Worm (Caenorhabditis elegans) whole organism, L2 larva: ENCODE data around the gene ZK899.2.

ENCODE experiments used
- C34F6.9 ChIP-seq: fragments of 150-350 bp; optimal IDR thresholded peaks from 2 replicates; lab custom pipeline; 2014; ENCODE audit warnings: missing biosample characterization, missing genetic modification characterization
- F13H6.1 ChIP-seq: sonication (generic microtip); optimal IDR thresholded peaks from 2 replicates; lab custom pipeline; 2016; ENCODE audit warnings: missing genetic modification characterization, missing compliant biosample characterization
- Y55F3AM.14 ChIP-seq: fragments of 200-800 bp; sonication (Bioruptor generic); optimal IDR thresholded peaks from 2 replicates; lab custom pipeline; 2018; ENCODE audit warnings: mild to moderate bottlenecking, missing genetic modification characterization, missing compliant biosample characterization
- ZK546.5 ChIP-seq: sonication (generic microtip); optimal IDR thresholded peaks from 2 replicates; lab custom pipeline; 2017; ENCODE audit warnings: missing biosample characterization, missing genetic modification characterization
- aly-2 ChIP-seq: fragments of 150-350 bp; optimal IDR thresholded peaks from 2 replicates; lab custom pipeline; 2014; ENCODE audit warnings: missing biosample characterization, missing genetic modification characterization
- ama-1 ChIP-seq: fragments of 150-350 bp; optimal IDR thresholded peaks from 2 replicates; lab custom pipeline; 2018; ENCODE audit warnings: inconsistent platforms
- blmp-1 ChIP-seq: sonication (generic microtip); optimal IDR thresholded peaks from 2 replicates; lab custom pipeline; 2017; ENCODE audit warnings: missing genetic modification characterization, mild to moderate bottlenecking, missing compliant biosample characterization, antibody characterized with exemption, moderate library complexity; ENCODE audit not compliant: insufficient read depth
- ceh-16 ChIP-seq: fragments of 150-350 bp; optimal IDR thresholded peaks from 2 replicates; lab custom pipeline; 2014; ENCODE audit warnings: missing biosample characterization, missing genetic modification characterization
- crh-2 ChIP-seq: sonication (generic microtip); optimal IDR thresholded peaks from 2 replicates; lab custom pipeline; 2017; ENCODE audit warnings: missing biosample characterization, missing genetic modification characterization
- dmd-4 ChIP-seq: sonication (generic microtip); optimal IDR thresholded peaks from 2 replicates; lab custom pipeline; 2017; ENCODE audit warnings: missing biosample characterization, missing genetic modification characterization
- egl-27 ChIP-seq: sonication (generic microtip); optimal IDR thresholded peaks from 3 replicates; lab custom pipeline; 2017; ENCODE audit warnings: missing biosample characterization, missing genetic modification reagents, missing genetic modification characterization
- elt-3 ChIP-seq: sonication (generic microtip); optimal IDR thresholded peaks from 2 replicates; lab custom pipeline; 2017; ENCODE audit warnings: missing biosample characterization, missing genetic modification characterization
- fos-1 ChIP-seq: fragments of 150-350 bp; optimal IDR thresholded peaks from 2 replicates; lab custom pipeline; 2014; ENCODE audit warnings: missing biosample characterization, missing genetic modification characterization
- gmeb-1 ChIP-seq: fragments of 150-350 bp; optimal IDR thresholded peaks from 2 replicates; lab custom pipeline; 2014; ENCODE audit warnings: missing biosample characterization, missing genetic modification characterization
- lin-11 ChIP-seq: fragments of 150-350 bp; sonication (generic microtip); optimal IDR thresholded peaks from 2 replicates; lab custom pipeline; 2014; ENCODE audit warnings: missing biosample characterization, missing genetic modification characterization, inconsistent platforms, mixed read lengths
- lin-13 ChIP-seq: fragments of 150-350 bp; optimal IDR thresholded peaks from 2 replicates; lab custom pipeline; 2014; ENCODE audit warnings: missing biosample characterization, missing genetic modification reagents, missing genetic modification characterization
- lin-39 ChIP-seq: fragments of 150-350 bp; optimal IDR thresholded peaks from 2 replicates; lab custom pipeline; 2014; ENCODE audit warnings: missing biosample characterization, missing genetic modification reagents, missing genetic modification characterization
- lsy-2 ChIP-seq, 2 experiments: fragments of 150-350 bp in 1 of 2; sonication (generic microtip) in 1 of 2; optimal IDR thresholded peaks; 2 replicates each; lab custom pipeline; 2014 to 2017; ENCODE audit warnings: missing biosample characterization in 2 of 2, missing genetic modification characterization in 2 of 2
- mab-5 ChIP-seq: fragments of 150-350 bp; optimal IDR thresholded peaks from 2 replicates; lab custom pipeline; 2014; ENCODE audit warnings: missing biosample characterization, missing genetic modification characterization
- mbf-1 ChIP-seq: sonication (generic microtip); optimal IDR thresholded peaks from 2 replicates; lab custom pipeline; 2017; ENCODE audit warnings: missing biosample characterization, missing genetic modification characterization
- mdl-1 ChIP-seq, 2 experiments: fragments of 150-350 bp in 1 of 2; sonication (generic microtip) in 1 of 2; optimal IDR thresholded peaks; 2 replicates each; lab custom pipeline; 2017; ENCODE audit warnings: missing biosample characterization in 2 of 2, missing genetic modification characterization in 2 of 2
- nhr-10 ChIP-seq: sonication (generic microtip); optimal IDR thresholded peaks from 2 replicates; lab custom pipeline; 2017; ENCODE audit warnings: missing biosample characterization, missing genetic modification characterization
- nhr-11 ChIP-seq: fragments of 150-350 bp; optimal IDR thresholded peaks from 2 replicates; lab custom pipeline; 2014; ENCODE audit warnings: missing biosample characterization, missing genetic modification characterization
- nhr-12 ChIP-seq: fragments of 150-350 bp; optimal IDR thresholded peaks from 2 replicates; lab custom pipeline; 2014; ENCODE audit warnings: missing biosample characterization, missing genetic modification characterization
- nhr-129 ChIP-seq: fragments of 150-350 bp; optimal IDR thresholded peaks from 2 replicates; lab custom pipeline; 2014; ENCODE audit warnings: missing biosample characterization, missing genetic modification characterization
- nhr-21 ChIP-seq: fragments of 150-350 bp; optimal IDR thresholded peaks from 2 replicates; lab custom pipeline; 2014; ENCODE audit warnings: missing biosample characterization, missing genetic modification characterization
- nhr-25 ChIP-seq: fragments of 150-350 bp; sonication (generic microtip); optimal IDR thresholded peaks from 3 replicates; lab custom pipeline; 2014; ENCODE audit warnings: missing biosample characterization, missing genetic modification characterization
- nhr-6 ChIP-seq: fragments of 150-350 bp; optimal IDR thresholded peaks from 2 replicates; lab custom pipeline; 2014; ENCODE audit warnings: missing biosample characterization, missing genetic modification characterization
- peb-1 ChIP-seq: fragments of 150-350 bp; optimal IDR thresholded peaks from 2 replicates; lab custom pipeline; 2014; ENCODE audit warnings: missing biosample characterization, missing genetic modification characterization
- sem-4 ChIP-seq: fragments of 150-350 bp; optimal IDR thresholded peaks from 2 replicates; lab custom pipeline; 2014; ENCODE audit warnings: missing biosample characterization, missing genetic modification reagents, missing genetic modification characterization
- skn-1 ChIP-seq: sonication (generic microtip); optimal IDR thresholded peaks from 2 replicates; lab custom pipeline; 2017; ENCODE audit warnings: missing biosample characterization, missing genetic modification characterization
- sma-3 ChIP-seq: sonication (generic microtip); optimal IDR thresholded peaks from 2 replicates; lab custom pipeline; 2016; ENCODE audit warnings: missing genetic modification reagents, missing genetic modification characterization, missing compliant biosample characterization
- sma-9 ChIP-seq, 2 experiments: fragments of 150-350 bp in 1 of 2; sonication (generic microtip) in 1 of 2; optimal IDR thresholded peaks; 2 replicates each; lab custom pipeline; 2014 to 2016; ENCODE audit warnings: missing genetic modification characterization in 2 of 2, mild to moderate bottlenecking in 1 of 2, missing biosample characterization in 1 of 2, missing compliant biosample characterization in 1 of 2, missing genetic modification reagents in 1 of 2, moderate library complexity in 1 of 2
- snpc-4 ChIP-seq: fragments of 150-350 bp; optimal IDR thresholded peaks from 2 replicates; lab custom pipeline; 2014; ENCODE audit warnings: missing biosample characterization, missing genetic modification characterization
- unc-55 ChIP-seq: fragments of 150-350 bp; sonication (generic microtip); optimal IDR thresholded peaks from 3 replicates; lab custom pipeline; 2014; ENCODE audit warnings: missing biosample characterization, missing genetic modification reagents, missing genetic modification characterization
- zag-1 ChIP-seq: fragments of 150-350 bp; optimal IDR thresholded peaks from 2 replicates; lab custom pipeline; 2014; ENCODE audit warnings: missing biosample characterization, missing genetic modification characterization
- ztf-11 ChIP-seq: sonication (generic microtip); optimal IDR thresholded peaks from 2 replicates; lab custom pipeline; 2017; ENCODE audit warnings: missing biosample characterization, missing genetic modification characterization
- ztf-4 ChIP-seq: fragments of 150-350 bp; optimal IDR thresholded peaks from 2 replicates; lab custom pipeline; 2014; ENCODE audit warnings: missing biosample characterization, missing genetic modification characterization

Gene ZK899.2

ce11 chrX:9443871-9444270, 7.9 kb downstream of the ZK899.2 start:
- TF ChIP-seq Y55F3AM.14 (GFP tag; lab: Kevin White, UChicago) = no peak
- TF ChIP-seq lin-13 = no peak
- TF ChIP-seq nhr-6 (tag; lab: Kevin White, UChicago) = no peak
- no peak for TF ChIP-seq dmd-4 (tag; lab: Kevin White, UChicago)
- TF ChIP-seq gmeb-1 (tag; lab: Kevin White, UChicago) = no peak
- no peak for TF ChIP-seq mbf-1
- no peak for TF ChIP-seq nhr-12
- TF ChIP-seq lin-11 (tag; lab: Kevin White, UChicago) = no peak
- no peak for TF ChIP-seq nhr-11 (tag; lab: Kevin White, UChicago)
- TF ChIP-seq C34F6.9 (tag; lab: Kevin White, UChicago) = no peak
- TF ChIP-seq nhr-21 = no peak
- TF ChIP-seq lsy-2 (tag; optimal IDR thresholded peaks at IDR 0.05; lab: Kevin White, UChicago) = no peak
- no peak for TF ChIP-seq mab-5
- TF ChIP-seq ama-1 = no peak
- TF ChIP-seq aly-2 (tag; lab: Kevin White, UChicago) = no peak
- TF ChIP-seq sma-9 (GFP tag; optimal IDR thresholded peaks at IDR 0.05; lab: Kevin White, UChicago) = no peak
- TF ChIP-seq sma-9 (tag; optimal IDR thresholded peaks at IDR 0.05; lab: Kevin White, UChicago) = no peak

ce11 chrX:9441512-9441911, 10.3 kb downstream of the ZK899.2 start, which contains the start of gene memb-1:
Gene memb-1, minus strand, starts transcription at chrX:9441571.
- TF ChIP-seq fos-1 (tag; lab: Kevin White, UChicago) (peak; percentile 93), nhr-25 (tag; lab: Kevin White, UChicago) (peak; percentile 63), unc-55 (GFP tag; lab: Kevin White, UChicago) (peak; percentile 81), Y55F3AM.14 (GFP tag; lab: Kevin White, UChicago) (no peak), blmp-1 (tag; lab: Kevin White, UChicago) (no peak), gmeb-1 (tag; lab: Kevin White, UChicago) (peak; percentile 56), mab-5 (peak; percentile 31), C34F6.9 (tag; lab: Kevin White, UChicago) (peak; percentile 74), zag-1 (tag; lab: Kevin White, UChicago) (peak; percentile 26), crh-2 (tag; lab: Kevin White, UChicago) (peak; percentile 90), elt-3 (tag; lab: Kevin White, UChicago) (no peak), F13H6.1 (tag; lab: Kevin White, UChicago) (peak; percentile 28), egl-27 (tag; lab: Kevin White, UChicago) (peak; percentile 28), lsy-2 (tag; optimal IDR thresholded peaks at IDR 0.05; lab: Kevin White, UChicago) (peak in 1 of 2 experiments; percentile 72), ztf-11 (tag; lab: Kevin White, UChicago) (no peak), lin-13 (peak; percentile 62), sma-3 (peak; percentile 38), peb-1 (tag; lab: Kevin White, UChicago) (no peak), nhr-10 (tag; lab: Kevin White, UChicago) (no peak), nhr-129 (tag; lab: Kevin White, UChicago) (peak; percentile 81), nhr-21 (no peak), snpc-4 (tag; lab: Kevin White, UChicago) (peak; percentile 13), sem-4 (tag; lab: Kevin White, UChicago) (peak; percentile 54), lin-11 (tag; lab: Kevin White, UChicago) (peak; percentile 10), sma-9 (GFP tag; optimal IDR thresholded peaks at IDR 0.05; lab: Kevin White, UChicago) (peak; percentile 78), sma-9 (tag; optimal IDR thresholded peaks at IDR 0.05; lab: Kevin White, UChicago) (no peak)

ce11 chrX:9436843-9437312, 14.9 kb downstream of the ZK899.2 start, which contains the start of gene tbb-4:
Gene tbb-4, minus strand, starts transcription at chrX:9436893.
- TF ChIP-seq sma-9 (GFP tag; optimal IDR thresholded peaks at IDR 0.05; lab: Kevin White, UChicago) (no peak), sma-9 (tag; optimal IDR thresholded peaks at IDR 0.05; lab: Kevin White, UChicago) (no peak), ZK546.5 (tag; lab: Kevin White, UChicago) (no peak), nhr-11 (tag; lab: Kevin White, UChicago) (no peak), crh-2 (tag; lab: Kevin White, UChicago) (no peak), nhr-10 (tag; lab: Kevin White, UChicago) (no peak), Y55F3AM.14 (GFP tag; lab: Kevin White, UChicago) (no peak), lin-39 (no peak), F13H6.1 (tag; lab: Kevin White, UChicago) (no peak)
- TF ChIP-seq, all 48 proteins: peak for 0

ce11 chrX:9431002-9431482, 20.8 kb downstream of the ZK899.2 start, which contains the start of gene B0272.3:
Gene B0272.3, plus strand, starts transcription at chrX:9431432.
- TF ChIP-seq crh-2 (tag; lab: Kevin White, UChicago) (peak; percentile 73), egl-27 (tag; lab: Kevin White, UChicago) (peak; percentile 29), sma-9 (GFP tag; optimal IDR thresholded peaks at IDR 0.05; lab: Kevin White, UChicago) (peak; percentile 69), sma-9 (tag; optimal IDR thresholded peaks at IDR 0.05; lab: Kevin White, UChicago) (no peak), nhr-21 (peak; percentile 73), sem-4 (tag; lab: Kevin White, UChicago) (peak; percentile 30), lsy-2 (tag; optimal IDR thresholded peaks at IDR 0.05; lab: Kevin White, UChicago) (peak in 1 of 2 experiments; percentile 39), F13H6.1 (tag; lab: Kevin White, UChicago) (peak; percentile 67), gmeb-1 (tag; lab: Kevin White, UChicago) (peak; percentile 56), ama-1 (no peak), ztf-4 (tag; lab: Kevin White, UChicago) (no peak), nhr-129 (tag; lab: Kevin White, UChicago) (peak; percentile 61), sma-3 (peak; percentile 69), fos-1 (tag; lab: Kevin White, UChicago) (peak; percentile 65), aly-2 (tag; lab: Kevin White, UChicago) (no peak), peb-1 (tag; lab: Kevin White, UChicago) (no peak), nhr-11 (tag; lab: Kevin White, UChicago) (no peak), mdl-1 (tag; optimal IDR thresholded peaks at IDR 0.05; lab: Kevin White, UChicago) (no peak), ceh-16 (tag; lab: Kevin White, UChicago) (no peak), nhr-10 (tag; lab: Kevin White, UChicago) (no peak), skn-1 (tag; lab: Kevin White, UChicago) (peak; percentile 5), nhr-25 (tag; lab: Kevin White, UChicago) (peak; percentile 46), snpc-4 (tag; lab: Kevin White, UChicago) (no peak)
